Worm (Caenorhabditis elegans): ENCODE data around the gene rfc-3.

DNA sequence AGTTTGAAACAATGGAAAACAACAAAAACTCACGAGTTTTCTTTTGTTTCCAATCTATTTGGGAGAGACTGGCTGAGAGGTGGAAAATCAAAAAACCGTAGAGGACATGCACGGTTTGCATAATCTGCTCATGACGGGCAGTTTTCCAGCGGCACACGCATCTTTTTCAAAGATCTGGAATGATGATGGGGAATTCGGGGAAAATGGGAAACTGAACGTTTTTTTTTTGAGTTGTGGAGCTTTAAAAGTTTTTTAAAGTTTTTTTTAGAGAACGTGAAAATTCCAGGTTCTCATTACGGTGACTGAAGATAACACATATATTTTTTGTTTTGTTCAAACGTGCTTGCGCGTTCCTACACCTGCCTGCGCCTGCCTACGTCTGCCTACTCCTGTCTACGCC, 18.9 kb upstream of the rfc-3 start, which contains the start of gene C39E9.7:
- TF ChIP-seq elt-1 (tag; optimal IDR thresholded peaks at IDR 0.05; ENCODE audit: borderline replicate concordance, insufficient read depth): no peak
- no peak for TF ChIP-seq nhr-237 (tag; optimal IDR thresholded peaks at IDR 0.05)
- TF ChIP-seq pha-4 (tag; optimal IDR thresholded peaks at IDR 0.05): no peak
- no peak for TF ChIP-seq M03D4.4 (tag; optimal IDR thresholded peaks at IDR 0.05)
- TF ChIP-seq unc-62 (GFP tag; optimal IDR thresholded peaks at IDR 0.05): no peak
- TF ChIP-seq nhr-28 (tag; optimal IDR thresholded peaks at IDR 0.05): no peak
- no peak for TF ChIP-seq lsy-2 (tag; optimal IDR thresholded peaks at IDR 0.05)
- no peak for TF ChIP-seq lin-32 (GFP tag; optimal IDR thresholded peaks at IDR 0.05)
- no peak for TF ChIP-seq nhr-12 (tag; optimal IDR thresholded peaks at IDR 0.05)

Measured in whole organism, mixed stage, embryonic.